Worm (Caenorhabditis elegans) whole organism, L4 larva: ENCODE measurements around the gene nhr-175.
A peak's percentile ranks its signal among the peaks of the same experiment; 100 is the strongest.

Experiments used
- F44E2.7 ChIP-seq: fragments of 200-800 bp; sonication (Bioruptor generic); IDR thresholded peaks from 2 replicates; pipeline ENCODE4 v2.1.2; 2022; ENCODE audit warnings: missing genetic modification characterization, missing compliant biosample characterization
- T20F7.1 ChIP-seq: fragments of 200-800 bp; sonication (Bioruptor generic); optimal IDR thresholded peaks from 2 replicates; lab custom pipeline; 2018; ENCODE audit warnings: mild to moderate bottlenecking, missing genetic modification characterization, missing compliant biosample characterization
- Y5F2A.4 ChIP-seq: fragments of 200-800 bp; sonication (Bioruptor generic); optimal IDR thresholded peaks from 2 replicates; lab custom pipeline; 2018; ENCODE audit warnings: mild to moderate bottlenecking, missing genetic modification characterization, missing compliant biosample characterization
- ZK337.2 ChIP-seq: fragments of 200-800 bp; sonication (Bioruptor generic); IDR thresholded peaks from 2 replicates; pipeline ENCODE4 v1.3.6; 2022; ENCODE audit warnings: missing genetic modification reagents, missing genetic modification characterization, missing compliant biosample characterization
- aha-1 ChIP-seq: fragments of 150-350 bp; peaks from one replicate; lab custom pipeline; 2014; ENCODE audit warnings: missing biosample characterization, missing genetic modification characterization
- aly-2 ChIP-seq: sonication (generic microtip); optimal IDR thresholded peaks from 2 replicates; lab custom pipeline; 2018; ENCODE audit warnings: missing biosample characterization, missing genetic modification characterization
- ama-1 ChIP-seq: fragments of 150-350 bp; optimal IDR thresholded peaks from 2 replicates; lab custom pipeline; 2014; ENCODE audit warnings: inconsistent platforms, mixed read lengths
- arid-1 ChIP-seq: fragments of 200-800 bp; sonication (Bioruptor generic); conservative IDR thresholded peaks from 2 replicates; pipeline ENCODE4 v1.3.6; 2022; ENCODE audit warnings: missing genetic modification reagents, missing genetic modification characterization, missing compliant biosample characterization
- ceh-20 ChIP-seq: fragments of 200-800 bp; sonication (Bioruptor generic); IDR thresholded peaks from 2 replicates; pipeline ENCODE4 v1.3.6; 2022; ENCODE audit warnings: missing genetic modification reagents, missing genetic modification characterization, missing compliant biosample characterization
- ceh-28 ChIP-seq: fragments of 150-350 bp; optimal IDR thresholded peaks from 2 replicates; lab custom pipeline; 2014; ENCODE audit warnings: missing biosample characterization, missing genetic modification reagents, missing genetic modification characterization
- ceh-32 ChIP-seq: sonication (generic microtip); optimal IDR thresholded peaks from 2 replicates; lab custom pipeline; 2016; ENCODE audit warnings: mild to moderate bottlenecking, missing genetic modification characterization, missing compliant biosample characterization; ENCODE audit not compliant: poor library complexity
- ctbp-1 ChIP-seq: fragments of 200-800 bp; sonication (Bioruptor generic); IDR thresholded peaks from 2 replicates; pipeline ENCODE4 v1.3.6; 2022; ENCODE audit warnings: missing genetic modification reagents, missing genetic modification characterization, missing compliant biosample characterization
- daf-16 ChIP-seq, 3 experiments: sonication (generic microtip); optimal IDR thresholded peaks; 2 replicates each; lab custom pipeline; 2016 to 2017; ENCODE audit warnings: missing genetic modification characterization in 3 of 3, missing genetic modification reagents in 3 of 3, mild to moderate bottlenecking in 2 of 3, missing compliant biosample characterization in 2 of 3, missing biosample characterization in 1 of 3, moderate library complexity in 1 of 3
- dmd-9 ChIP-seq: fragments of 200-800 bp; sonication (Bioruptor generic); IDR thresholded peaks from 2 replicates; pipeline ENCODE4 v1.3.6; 2022; ENCODE audit warnings: missing genetic modification reagents, missing genetic modification characterization, missing compliant biosample characterization
- dpl-1 ChIP-seq: fragments of 150-350 bp; optimal IDR thresholded peaks from 2 replicates; lab custom pipeline; 2014; ENCODE audit warnings: missing biosample characterization, missing genetic modification reagents, missing genetic modification characterization
- duxl-1 ChIP-seq: sonication (generic microtip); optimal IDR thresholded peaks from 2 replicates; lab custom pipeline; 2016; ENCODE audit warnings: mild to moderate bottlenecking, missing genetic modification characterization, moderate library complexity, missing compliant biosample characterization; ENCODE audit not compliant: poor library complexity
- dve-1 ChIP-seq: sonication (generic microtip); optimal IDR thresholded peaks from 2 replicates; lab custom pipeline; 2017; ENCODE audit warnings: antibody characterized with exemption, mild to moderate bottlenecking, missing genetic modification characterization, missing compliant biosample characterization; ENCODE audit not compliant: insufficient read depth
- egl-43 ChIP-seq: fragments of 200-800 bp; sonication (Bioruptor generic); IDR thresholded peaks from 2 replicates; pipeline ENCODE4 v1.3.6; 2022; ENCODE audit warnings: missing genetic modification reagents, missing genetic modification characterization, missing compliant biosample characterization
- hlh-11 ChIP-seq: fragments of 200-800 bp; sonication (Bioruptor generic); optimal IDR thresholded peaks from 2 replicates; lab custom pipeline; 2018; ENCODE audit warnings: mild to moderate bottlenecking, missing genetic modification characterization, missing compliant biosample characterization
- hlh-30 ChIP-seq: sonication (generic microtip); optimal IDR thresholded peaks from 2 replicates; lab custom pipeline; 2017; ENCODE audit warnings: antibody characterized with exemption, mild to moderate bottlenecking, missing genetic modification characterization, missing compliant biosample characterization; ENCODE audit not compliant: insufficient read depth
- hmg-1.1 ChIP-seq: fragments of 200-800 bp; sonication (Bioruptor generic); IDR thresholded peaks from 2 replicates; pipeline ENCODE4 v1.3.6; 2022; ENCODE audit warnings: missing genetic modification reagents, missing genetic modification characterization, missing compliant biosample characterization
- jun-1 ChIP-seq: fragments of 150-350 bp; optimal IDR thresholded peaks from 2 replicates; lab custom pipeline; 2014; ENCODE audit warnings: missing biosample characterization, missing genetic modification reagents, missing genetic modification characterization
- lim-7 ChIP-seq: fragments of 200-800 bp; sonication (Bioruptor generic); IDR thresholded peaks from 2 replicates; pipeline ENCODE4 v1.3.6; 2022; ENCODE audit warnings: missing genetic modification characterization, missing compliant biosample characterization
- lin-39 ChIP-seq: fragments of 150-350 bp; optimal IDR thresholded peaks from 2 replicates; lab custom pipeline; 2014; ENCODE audit warnings: missing biosample characterization, missing genetic modification reagents, missing genetic modification characterization
- mdl-1 ChIP-seq, 2 experiments: fragments of 150-350 bp in 1 of 2; sonication (generic microtip) in 1 of 2; optimal IDR thresholded peaks; 2 replicates each; lab custom pipeline; 2014 to 2017; ENCODE audit warnings: missing biosample characterization in 2 of 2, missing genetic modification characterization in 2 of 2
- nhr-28 ChIP-seq: fragments of 150-350 bp; optimal IDR thresholded peaks from 2 replicates; lab custom pipeline; 2014; ENCODE audit warnings: missing biosample characterization, missing genetic modification characterization
- nhr-6 ChIP-seq: fragments of 150-350 bp; optimal IDR thresholded peaks from 2 replicates; lab custom pipeline; 2014; ENCODE audit warnings: missing biosample characterization, missing genetic modification characterization
- nhr-76 ChIP-seq: fragments of 150-350 bp; optimal IDR thresholded peaks from 2 replicates; lab custom pipeline; 2014; ENCODE audit warnings: missing biosample characterization, missing genetic modification characterization
- nhr-77 ChIP-seq: fragments of 150-350 bp; optimal IDR thresholded peaks from 2 replicates; lab custom pipeline; 2014; ENCODE audit warnings: missing biosample characterization, missing genetic modification characterization
- rbr-2 ChIP-seq: sonication (generic microtip); optimal IDR thresholded peaks from 2 replicates; lab custom pipeline; 2016; ENCODE audit warnings: missing genotype, missing genetic modification characterization, missing compliant biosample characterization
- skn-1 ChIP-seq: fragments of 150-350 bp; optimal IDR thresholded peaks from 2 replicates; lab custom pipeline; 2014; ENCODE audit warnings: missing biosample characterization, missing genetic modification characterization
- snpc-1.2 ChIP-seq: fragments of 200-800 bp; sonication (Bioruptor generic); IDR thresholded peaks from 2 replicates; pipeline ENCODE4 v1.3.6; 2022; ENCODE audit warnings: missing genetic modification reagents, missing genetic modification characterization, missing compliant biosample characterization
- spr-3 ChIP-seq: fragments of 200-800 bp; sonication (Bioruptor generic); optimal IDR thresholded peaks from 2 replicates; lab custom pipeline; 2018; ENCODE audit warnings: mild to moderate bottlenecking, missing genetic modification characterization, missing compliant biosample characterization
- unc-130 ChIP-seq: sonication (generic microtip); optimal IDR thresholded peaks from 2 replicates; lab custom pipeline; 2016; ENCODE audit warnings: missing genetic modification reagents, missing genetic modification characterization, missing compliant biosample characterization
- vab-7 ChIP-seq: fragments of 200-800 bp; sonication (Bioruptor generic); IDR thresholded peaks from 2 replicates; pipeline ENCODE4 v1.3.6; 2022; ENCODE audit warnings: missing genetic modification reagents, missing genetic modification characterization, missing compliant biosample characterization
- zag-1 ChIP-seq: fragments of 150-350 bp; optimal IDR thresholded peaks from 2 replicates; lab custom pipeline; 2014; ENCODE audit warnings: missing biosample characterization, missing genetic modification characterization
- zfp-2 ChIP-seq: sonication (generic microtip); optimal IDR thresholded peaks from 2 replicates; lab custom pipeline; 2016; ENCODE audit warnings: mild to moderate bottlenecking, missing genetic modification characterization, missing compliant biosample characterization
- zip-11 ChIP-seq: fragments of 200-800 bp; sonication (Bioruptor generic); IDR thresholded peaks from 2 replicates; pipeline ENCODE4 v1.3.6; 2022; ENCODE audit warnings: missing genetic modification characterization, missing compliant biosample characterization

The nhr-175 gene

ce11 chrV:13879241-13879640 is 12.8 kb downstream of the nhr-175 start, which contains the start of gene lbp-7 (continued):
- TF ChIP-seq skn-1 (tag; lab: Kevin White, UChicago), result no peak
- no peak for TF ChIP-seq T20F7.1
- no peak for TF ChIP-seq lin-39 (tag; lab: Kevin White, UChicago)
- TF ChIP-seq mdl-1 (tag; optimal IDR thresholded peaks at IDR 0.05; lab: Kevin White, UChicago), result no peak
- TF ChIP-seq nhr-77 (tag; lab: Kevin White, UChicago), result peak; percentile 5
- TF ChIP-seq vab-7 (GFP tag; lab: Robert Waterston, UW), result no peak
- peak; percentile 49 for TF ChIP-seq dve-1 (tag; lab: Kevin White, UChicago)
- peak; percentile 63 for TF ChIP-seq nhr-28 (tag; lab: Kevin White, UChicago)

- TF ChIP-seq ceh-28 (no peak), nhr-6 (tag; lab: Kevin White, UChicago) (peak; percentile 20), zfp-2 (tag; lab: Kevin White, UChicago) (no peak), dve-1 (tag; lab: Kevin White, UChicago) (peak; percentile 1), hlh-30 (tag; lab: Kevin White, UChicago) (peak; percentile 30), dpl-1 (GFP tag; lab: Kevin White, UChicago) (peak; percentile 19), ceh-20 (GFP tag; lab: Robert Waterston, UW) (no peak), nhr-28 (tag; lab: Kevin White, UChicago) (peak; percentile 2), daf-16 (GFP tag; optimal IDR thresholded peaks at IDR 0.05; lab: Kevin White, UChicago) (no peak), daf-16 (tag; optimal IDR thresholded peaks at IDR 0.05; lab: Kevin White, UChicago) (peak; percentile 22)
These were observed 13.7 kb downstream of the nhr-175 start for ce11 chrV:13880163-13880562.

DNA sequence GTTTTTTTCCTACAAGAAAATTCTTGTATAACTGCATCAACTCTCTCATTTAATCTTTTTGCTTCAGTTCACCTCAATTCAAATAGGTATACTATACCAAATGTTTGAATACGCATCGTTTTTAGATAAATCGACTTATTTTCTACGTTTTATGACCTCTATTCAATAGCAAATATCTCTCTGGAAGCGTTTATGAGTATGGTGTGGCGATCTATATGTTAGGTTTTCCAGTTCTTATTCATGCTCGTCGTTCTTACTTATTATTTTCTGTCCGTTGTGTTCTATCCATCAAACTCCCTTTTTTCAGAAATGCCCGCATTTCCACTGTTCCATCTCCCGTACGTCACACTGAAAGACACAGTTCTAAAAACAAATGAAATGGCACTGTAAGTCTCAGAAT is 14.1 kb downstream of the nhr-175 start, which contains the start of gene T22G5.3:
Gene T22G5.3 (plus strand): TSS at position 301 of the 400 bp plus-strand sequence.
- no peak for TF ChIP-seq rbr-2 (tag; lab: Kevin White, UChicago)
- no peak for TF ChIP-seq hlh-11 (tag; lab: Kevin White, UChicago)
- TF ChIP-seq dmd-9 (GFP tag; lab: Robert Waterston, UW), result no peak
- TF ChIP-seq zip-11 (GFP tag; lab: Robert Waterston, UW), result no peak
- TF ChIP-seq F44E2.7 (GFP tag; lab: Robert Waterston, UW), result no peak
- TF ChIP-seq daf-16 (GFP tag; optimal IDR thresholded peaks at IDR 0.05; lab: Kevin White, UChicago), result no peak
- TF ChIP-seq daf-16 (tag; optimal IDR thresholded peaks at IDR 0.05; lab: Kevin White, UChicago), result no peak
- TF ChIP-seq aly-2 (tag; lab: Kevin White, UChicago), result no peak
- no peak for TF ChIP-seq duxl-1 (tag; lab: Kevin White, UChicago)
- TF ChIP-seq aha-1 (tag; lab: Kevin White, UChicago), result no peak
- TF ChIP-seq unc-130 (GFP tag; lab: Kevin White, UChicago), result no peak
- TF ChIP-seq nhr-6 (tag; lab: Kevin White, UChicago), result no peak
- TF ChIP-seq vab-7 (GFP tag; lab: Robert Waterston, UW), result no peak
- TF ChIP-seq Y5F2A.4 (GFP tag; lab: Kevin White, UChicago), result no peak
- TF ChIP-seq ama-1, result no peak
- TF ChIP-seq ZK337.2, result no peak
- no peak for TF ChIP-seq zag-1 (tag; lab: Kevin White, UChicago)
- no peak for TF ChIP-seq lim-7 (GFP tag; lab: Robert Waterston, UW)
- no peak for TF ChIP-seq nhr-76 (tag; lab: Kevin White, UChicago)
- TF ChIP-seq arid-1, result no peak
- no peak for TF ChIP-seq spr-3 (GFP tag; lab: Kevin White, UChicago)

- TF ChIP-seq egl-43 (GFP tag; lab: Robert Waterston, UW) (no peak), jun-1 (no peak), hmg-1.1 (GFP tag; lab: Robert Waterston, UW) (no peak), aha-1 (tag; lab: Kevin White, UChicago) (peak; percentile 16), ceh-32 (no peak), snpc-1.2 (no peak), ctbp-1 (GFP tag; lab: Robert Waterston, UW) (no peak), T20F7.1 (no peak)
These were observed 20.9 kb downstream of the nhr-175 start, which contains the start of gene srsx-19 for ce11 chrV:13887358-13887757. TSS of gene srsx-19 (plus strand) at chrV:13887658.
